Worm (Caenorhabditis elegans): ENCODE data around the gene rbm-26.
A peak's percentile ranks its signal among the peaks of the same experiment; 100 is the strongest.

rbm-26 gene

ce11 chrIII:5691826-5692225, 19.5 kb upstream of the rbm-26 start:
- no peak for TF ChIP-seq lin-13 (GFP tag; optimal IDR thresholded peaks at IDR 0.05)
- TF ChIP-seq unc-39 (tag; optimal IDR thresholded peaks at IDR 0.05) = no peak
- TF ChIP-seq nhr-23 (tag; optimal IDR thresholded peaks at IDR 0.05) = no peak

ce11 chrIII:5692690-5693089, 18.7 kb upstream of the rbm-26 start, which contains the start of the genes abi-1 and arle-14:
abi-1 (minus strand) TSS chrIII:5692740.
arle-14 (plus strand) TSS chrIII:5692906.
- peak; percentile 59 for TF ChIP-seq unc-55 (GFP tag; optimal IDR thresholded peaks at IDR 0.05)
- no peak for TF ChIP-seq unc-39 (tag; optimal IDR thresholded peaks at IDR 0.05)
- TF ChIP-seq nhr-129 (tag; optimal IDR thresholded peaks at IDR 0.05) = peak; percentile 6
- peak in 1 of 2 experiments; percentile 30 for TF ChIP-seq lsy-2 (tag; optimal IDR thresholded peaks at IDR 0.05)
- TF ChIP-seq nhr-11 (tag; optimal IDR thresholded peaks at IDR 0.05) = no peak
- TF ChIP-seq elt-3 (tag; optimal IDR thresholded peaks at IDR 0.05) = no peak
- TF ChIP-seq ztf-11 (tag; optimal IDR thresholded peaks at IDR 0.05) = no peak
- TF ChIP-seq C34F6.9 (tag; optimal IDR thresholded peaks at IDR 0.05) = peak; percentile 27
- TF ChIP-seq lin-11 (tag; optimal IDR thresholded peaks at IDR 0.05) = peak; percentile 14

- TF ChIP-seq lin-11 (tag; optimal IDR thresholded peaks at IDR 0.05) (no peak), unc-55 (GFP tag; optimal IDR thresholded peaks at IDR 0.05) (no peak), egl-27 (tag; optimal IDR thresholded peaks at IDR 0.05) (no peak), R02D3.7 (tag; optimal IDR thresholded peaks at IDR 0.05) (no peak), Y55F3AM.14 (GFP tag; optimal IDR thresholded peaks at IDR 0.05) (no peak), sma-3 (GFP tag; optimal IDR thresholded peaks at IDR 0.05) (no peak), mbf-1 (tag; optimal IDR thresholded peaks at IDR 0.05) (no peak), nhr-11 (tag; optimal IDR thresholded peaks at IDR 0.05) (no peak), ceh-82 (tag; optimal IDR thresholded peaks at IDR 0.05) (no peak), nhr-10 (tag; optimal IDR thresholded peaks at IDR 0.05) (no peak), crh-2 (tag; optimal IDR thresholded peaks at IDR 0.05) (no peak), gmeb-1 (tag; optimal IDR thresholded peaks at IDR 0.05) (no peak), peb-1 (tag; optimal IDR thresholded peaks at IDR 0.05) (no peak), nhr-12 (tag; optimal IDR thresholded peaks at IDR 0.05) (no peak), nhr-21 (tag; optimal IDR thresholded peaks at IDR 0.05) (no peak), elt-3 (tag; optimal IDR thresholded peaks at IDR 0.05) (no peak)
Measured at ce11 chrIII:5693736-5694135, 17.6 kb upstream of the rbm-26 start, which contains the start of gene B0336.13. B0336.13 (plus strand) TSS chrIII:5694036.

- TF ChIP-seq snpc-4 (tag; optimal IDR thresholded peaks at IDR 0.05) (no peak), R02D3.7 (tag; optimal IDR thresholded peaks at IDR 0.05) (no peak), lsy-2 (tag; optimal IDR thresholded peaks at IDR 0.05) (no peak), Y55F3AM.14 (GFP tag; optimal IDR thresholded peaks at IDR 0.05) (no peak), lin-39 (tag; optimal IDR thresholded peaks at IDR 0.05) (no peak), blmp-1 (tag; optimal IDR thresholded peaks at IDR 0.05; ENCODE audit: insufficient read depth) (no peak), elt-3 (tag; optimal IDR thresholded peaks at IDR 0.05) (no peak), sma-3 (GFP tag; optimal IDR thresholded peaks at IDR 0.05) (no peak), nhr-10 (tag; optimal IDR thresholded peaks at IDR 0.05) (no peak), mbf-1 (tag; optimal IDR thresholded peaks at IDR 0.05) (no peak), ZK546.5 (tag; optimal IDR thresholded peaks at IDR 0.05) (no peak), peb-1 (tag; optimal IDR thresholded peaks at IDR 0.05) (no peak)
Measured at ce11 chrIII:5697266-5697665, 14.1 kb upstream of the rbm-26 start, which contains the start of gene B0336.7. B0336.7 (minus strand) TSS chrIII:5697366.

ce11 chrIII:5697963-5698730, 13.2 kb upstream of the rbm-26 start, which contains the start of the genes lgg-3 and rgs-5:
lgg-3 (minus strand) TSS chrIII:5698013.
rgs-5 (plus strand) TSS chrIII:5698555.
- TF ChIP-seq ztf-1 (GFP tag; conservative IDR thresholded peaks at IDR 0.05) = no peak
- TF ChIP-seq crh-2 (tag; optimal IDR thresholded peaks at IDR 0.05) = peak; percentile 53
- TF ChIP-seq lin-13 (GFP tag; optimal IDR thresholded peaks at IDR 0.05) = peak; percentile 50
- no peak for TF ChIP-seq alr-1 (tag; optimal IDR thresholded peaks at IDR 0.05)
- TF ChIP-seq nhr-129 (tag; optimal IDR thresholded peaks at IDR 0.05) = peak; percentile 52
- no peak for TF ChIP-seq ztf-11 (tag; optimal IDR thresholded peaks at IDR 0.05)
- no peak for TF ChIP-seq Y55F3AM.14 (GFP tag; optimal IDR thresholded peaks at IDR 0.05)
- TF ChIP-seq nhr-6 (tag; optimal IDR thresholded peaks at IDR 0.05) = no peak
- TF ChIP-seq skn-1 (tag; optimal IDR thresholded peaks at IDR 0.05) = no peak
- TF ChIP-seq R02D3.7 (tag; optimal IDR thresholded peaks at IDR 0.05) = no peak
- TF ChIP-seq mab-5 (tag; optimal IDR thresholded peaks at IDR 0.05) = no peak
- peak; percentile 1 to 65 for TF ChIP-seq lsy-2 (tag; optimal IDR thresholded peaks at IDR 0.05)
- TF ChIP-seq C34F6.9 (tag; optimal IDR thresholded peaks at IDR 0.05) = peak; percentile 56
- no peak for TF ChIP-seq sma-3 (GFP tag; optimal IDR thresholded peaks at IDR 0.05)
- TF ChIP-seq unc-55 (GFP tag; optimal IDR thresholded peaks at IDR 0.05) = peak; percentile 61
- TF ChIP-seq unc-39 (tag; optimal IDR thresholded peaks at IDR 0.05) = no peak
- TF ChIP-seq snpc-4 (tag; optimal IDR thresholded peaks at IDR 0.05) = peak; percentile 34
- no peak for TF ChIP-seq ceh-82 (tag; optimal IDR thresholded peaks at IDR 0.05)
- no peak for TF ChIP-seq nhr-12 (tag; optimal IDR thresholded peaks at IDR 0.05)
- no peak for TF ChIP-seq sma-9 (GFP tag; optimal IDR thresholded peaks at IDR 0.05)
- no peak for TF ChIP-seq sma-9 (tag; optimal IDR thresholded peaks at IDR 0.05)
- TF ChIP-seq ceh-16 (tag; optimal IDR thresholded peaks at IDR 0.05) = no peak
- TF ChIP-seq elt-3 (tag; optimal IDR thresholded peaks at IDR 0.05) = no peak
- peak; percentile 24 for TF ChIP-seq fos-1 (tag; optimal IDR thresholded peaks at IDR 0.05)
- TF ChIP-seq lin-39 (tag; optimal IDR thresholded peaks at IDR 0.05) = no peak
- no peak for TF ChIP-seq ama-1 (optimal IDR thresholded peaks at IDR 0.05)
- TF ChIP-seq mdl-1 (tag; optimal IDR thresholded peaks at IDR 0.05) = no peak
- TF ChIP-seq nhr-237 (tag; optimal IDR thresholded peaks at IDR 0.05) = no peak

Measured in whole organism, L2 larva.